Worm (Caenorhabditis elegans) whole organism, L2 larva: ENCODE data around the gene nlp-19.

ENCODE experiments used
- lin-13 ChIP-seq: fragments of 150-350 bp; optimal IDR thresholded peaks from 2 replicates; lab custom pipeline; 2014; ENCODE audit warnings: missing biosample characterization, missing genetic modification reagents, missing genetic modification characterization
- nhr-237 ChIP-seq: fragments of 150-350 bp; optimal IDR thresholded peaks from 2 replicates; lab custom pipeline; 2014; ENCODE audit warnings: missing biosample characterization, missing genetic modification characterization

DNA sequence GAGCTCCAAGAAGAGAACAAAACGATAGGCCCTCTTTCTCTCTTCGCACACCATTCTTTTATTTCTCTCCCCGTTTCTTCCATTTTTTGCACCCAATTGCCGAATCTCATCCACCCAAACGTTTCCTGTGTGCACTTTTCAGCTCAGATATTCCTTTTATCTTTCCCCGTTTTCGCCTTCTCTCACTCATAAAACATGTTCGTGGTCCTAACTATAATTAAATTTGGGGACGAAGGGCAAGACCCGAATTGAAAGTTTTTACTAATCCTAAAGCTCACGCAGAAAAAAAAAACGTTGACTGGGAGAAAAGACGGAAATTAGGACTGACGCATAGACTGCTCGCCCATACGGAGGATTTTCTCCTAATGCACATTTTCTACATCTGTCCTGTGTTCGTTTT, 7.0 kb downstream of the nlp-19 start:
- TF ChIP-seq lin-13 (GFP tag; lab: Kevin White, UChicago) (no peak), nhr-237 (tag; lab: Kevin White, UChicago) (no peak)
